Worm (Caenorhabditis elegans) whole organism, L2 larva: ENCODE data around the gene pssy-2.

Source experiments
- C34F6.9 ChIP-seq: fragments of 150-350 bp; optimal IDR thresholded peaks from 2 replicates; lab custom pipeline; 2014; ENCODE audit warnings: missing biosample characterization, missing genetic modification characterization
- F13H6.1 ChIP-seq: sonication (generic microtip); optimal IDR thresholded peaks from 2 replicates; lab custom pipeline; 2016; ENCODE audit warnings: missing genetic modification characterization, missing compliant biosample characterization
- R02D3.7 ChIP-seq: fragments of 150-350 bp; optimal IDR thresholded peaks from 2 replicates; lab custom pipeline; 2014; ENCODE audit warnings: missing biosample characterization, missing genetic modification characterization
- Y55F3AM.14 ChIP-seq: fragments of 200-800 bp; sonication (Bioruptor generic); optimal IDR thresholded peaks from 2 replicates; lab custom pipeline; 2018; ENCODE audit warnings: mild to moderate bottlenecking, missing genetic modification characterization, missing compliant biosample characterization
- ZK546.5 ChIP-seq: sonication (generic microtip); optimal IDR thresholded peaks from 2 replicates; lab custom pipeline; 2017; ENCODE audit warnings: missing biosample characterization, missing genetic modification characterization
- alr-1 ChIP-seq: fragments of 150-350 bp; optimal IDR thresholded peaks from 2 replicates; lab custom pipeline; 2014; ENCODE audit warnings: missing biosample characterization, missing genetic modification characterization
- aly-2 ChIP-seq: fragments of 150-350 bp; optimal IDR thresholded peaks from 2 replicates; lab custom pipeline; 2014; ENCODE audit warnings: missing biosample characterization, missing genetic modification characterization
- ama-1 ChIP-seq: fragments of 150-350 bp; optimal IDR thresholded peaks from 2 replicates; lab custom pipeline; 2018; ENCODE audit warnings: inconsistent platforms
- blmp-1 ChIP-seq: sonication (generic microtip); optimal IDR thresholded peaks from 2 replicates; lab custom pipeline; 2017; ENCODE audit warnings: missing genetic modification characterization, mild to moderate bottlenecking, missing compliant biosample characterization, antibody characterized with exemption, moderate library complexity; ENCODE audit not compliant: insufficient read depth
- ceh-16 ChIP-seq: fragments of 150-350 bp; optimal IDR thresholded peaks from 2 replicates; lab custom pipeline; 2014; ENCODE audit warnings: missing biosample characterization, missing genetic modification characterization
- ceh-82 ChIP-seq: fragments of 150-350 bp; optimal IDR thresholded peaks from 2 replicates; lab custom pipeline; 2014; ENCODE audit warnings: missing biosample characterization, missing genetic modification characterization
- crh-2 ChIP-seq: sonication (generic microtip); optimal IDR thresholded peaks from 2 replicates; lab custom pipeline; 2017; ENCODE audit warnings: missing biosample characterization, missing genetic modification characterization
- dmd-4 ChIP-seq: sonication (generic microtip); optimal IDR thresholded peaks from 2 replicates; lab custom pipeline; 2017; ENCODE audit warnings: missing biosample characterization, missing genetic modification characterization
- egl-27 ChIP-seq: sonication (generic microtip); optimal IDR thresholded peaks from 3 replicates; lab custom pipeline; 2017; ENCODE audit warnings: missing biosample characterization, missing genetic modification reagents, missing genetic modification characterization
- elt-1 ChIP-seq: fragments of 150-350 bp; optimal IDR thresholded peaks from 2 replicates; lab custom pipeline; 2014; ENCODE audit warnings: missing biosample characterization, missing genetic modification characterization
- elt-3 ChIP-seq: sonication (generic microtip); optimal IDR thresholded peaks from 2 replicates; lab custom pipeline; 2017; ENCODE audit warnings: missing biosample characterization, missing genetic modification characterization
- fos-1 ChIP-seq: fragments of 150-350 bp; optimal IDR thresholded peaks from 2 replicates; lab custom pipeline; 2014; ENCODE audit warnings: missing biosample characterization, missing genetic modification characterization
- gmeb-1 ChIP-seq: fragments of 150-350 bp; optimal IDR thresholded peaks from 2 replicates; lab custom pipeline; 2014; ENCODE audit warnings: missing biosample characterization, missing genetic modification characterization
- lin-11 ChIP-seq: fragments of 150-350 bp; sonication (generic microtip); optimal IDR thresholded peaks from 2 replicates; lab custom pipeline; 2014; ENCODE audit warnings: missing biosample characterization, missing genetic modification characterization, inconsistent platforms, mixed read lengths
- lin-13 ChIP-seq: fragments of 150-350 bp; optimal IDR thresholded peaks from 2 replicates; lab custom pipeline; 2014; ENCODE audit warnings: missing biosample characterization, missing genetic modification reagents, missing genetic modification characterization
- lin-39 ChIP-seq: fragments of 150-350 bp; optimal IDR thresholded peaks from 2 replicates; lab custom pipeline; 2014; ENCODE audit warnings: missing biosample characterization, missing genetic modification reagents, missing genetic modification characterization
- lsy-2 ChIP-seq, 2 experiments: fragments of 150-350 bp in 1 of 2; sonication (generic microtip) in 1 of 2; optimal IDR thresholded peaks; 2 replicates each; lab custom pipeline; 2014 to 2017; ENCODE audit warnings: missing biosample characterization in 2 of 2, missing genetic modification characterization in 2 of 2
- mab-5 ChIP-seq: fragments of 150-350 bp; optimal IDR thresholded peaks from 2 replicates; lab custom pipeline; 2014; ENCODE audit warnings: missing biosample characterization, missing genetic modification characterization
- mbf-1 ChIP-seq: sonication (generic microtip); optimal IDR thresholded peaks from 2 replicates; lab custom pipeline; 2017; ENCODE audit warnings: missing biosample characterization, missing genetic modification characterization
- mdl-1 ChIP-seq, 2 experiments: fragments of 150-350 bp in 1 of 2; sonication (generic microtip) in 1 of 2; optimal IDR thresholded peaks; 2 replicates each; lab custom pipeline; 2017; ENCODE audit warnings: missing biosample characterization in 2 of 2, missing genetic modification characterization in 2 of 2
- nhr-10 ChIP-seq: sonication (generic microtip); optimal IDR thresholded peaks from 2 replicates; lab custom pipeline; 2017; ENCODE audit warnings: missing biosample characterization, missing genetic modification characterization
- nhr-11 ChIP-seq: fragments of 150-350 bp; optimal IDR thresholded peaks from 2 replicates; lab custom pipeline; 2014; ENCODE audit warnings: missing biosample characterization, missing genetic modification characterization
- nhr-12 ChIP-seq: fragments of 150-350 bp; optimal IDR thresholded peaks from 2 replicates; lab custom pipeline; 2014; ENCODE audit warnings: missing biosample characterization, missing genetic modification characterization
- nhr-129 ChIP-seq: fragments of 150-350 bp; optimal IDR thresholded peaks from 2 replicates; lab custom pipeline; 2014; ENCODE audit warnings: missing biosample characterization, missing genetic modification characterization
- nhr-21 ChIP-seq: fragments of 150-350 bp; optimal IDR thresholded peaks from 2 replicates; lab custom pipeline; 2014; ENCODE audit warnings: missing biosample characterization, missing genetic modification characterization
- nhr-23 ChIP-seq: fragments of 150-350 bp; optimal IDR thresholded peaks from 2 replicates; lab custom pipeline; 2014; ENCODE audit warnings: missing biosample characterization, missing genetic modification reagents, missing genetic modification characterization
- nhr-237 ChIP-seq: fragments of 150-350 bp; optimal IDR thresholded peaks from 2 replicates; lab custom pipeline; 2014; ENCODE audit warnings: missing biosample characterization, missing genetic modification characterization
- nhr-25 ChIP-seq: fragments of 150-350 bp; sonication (generic microtip); optimal IDR thresholded peaks from 3 replicates; lab custom pipeline; 2014; ENCODE audit warnings: missing biosample characterization, missing genetic modification characterization
- nhr-6 ChIP-seq: fragments of 150-350 bp; optimal IDR thresholded peaks from 2 replicates; lab custom pipeline; 2014; ENCODE audit warnings: missing biosample characterization, missing genetic modification characterization
- nhr-77 ChIP-seq: fragments of 150-350 bp; optimal IDR thresholded peaks from 2 replicates; lab custom pipeline; 2014; ENCODE audit warnings: missing biosample characterization, missing genetic modification characterization
- peb-1 ChIP-seq: fragments of 150-350 bp; optimal IDR thresholded peaks from 2 replicates; lab custom pipeline; 2014; ENCODE audit warnings: missing biosample characterization, missing genetic modification characterization
- sem-4 ChIP-seq: fragments of 150-350 bp; optimal IDR thresholded peaks from 2 replicates; lab custom pipeline; 2014; ENCODE audit warnings: missing biosample characterization, missing genetic modification reagents, missing genetic modification characterization
- skn-1 ChIP-seq: sonication (generic microtip); optimal IDR thresholded peaks from 2 replicates; lab custom pipeline; 2017; ENCODE audit warnings: missing biosample characterization, missing genetic modification characterization
- sma-3 ChIP-seq: sonication (generic microtip); optimal IDR thresholded peaks from 2 replicates; lab custom pipeline; 2016; ENCODE audit warnings: missing genetic modification reagents, missing genetic modification characterization, missing compliant biosample characterization
- sma-9 ChIP-seq, 2 experiments: fragments of 150-350 bp in 1 of 2; sonication (generic microtip) in 1 of 2; optimal IDR thresholded peaks; 2 replicates each; lab custom pipeline; 2014 to 2016; ENCODE audit warnings: missing genetic modification characterization in 2 of 2, mild to moderate bottlenecking in 1 of 2, missing biosample characterization in 1 of 2, missing compliant biosample characterization in 1 of 2, missing genetic modification reagents in 1 of 2, moderate library complexity in 1 of 2
- snpc-4 ChIP-seq: fragments of 150-350 bp; optimal IDR thresholded peaks from 2 replicates; lab custom pipeline; 2014; ENCODE audit warnings: missing biosample characterization, missing genetic modification characterization
- unc-39 ChIP-seq: fragments of 150-350 bp; optimal IDR thresholded peaks from 2 replicates; lab custom pipeline; 2014; ENCODE audit warnings: missing biosample characterization, missing genetic modification characterization
- unc-55 ChIP-seq: fragments of 150-350 bp; sonication (generic microtip); optimal IDR thresholded peaks from 3 replicates; lab custom pipeline; 2014; ENCODE audit warnings: missing biosample characterization, missing genetic modification reagents, missing genetic modification characterization
- unc-62 ChIP-seq: fragments of 150-350 bp; optimal IDR thresholded peaks from 2 replicates; lab custom pipeline; 2014; ENCODE audit warnings: missing biosample characterization, missing genetic modification reagents, missing genetic modification characterization
- zag-1 ChIP-seq: fragments of 150-350 bp; optimal IDR thresholded peaks from 2 replicates; lab custom pipeline; 2014; ENCODE audit warnings: missing biosample characterization, missing genetic modification characterization
- ztf-1 ChIP-seq: fragments of 200-800 bp; sonication (Bioruptor generic); conservative IDR thresholded peaks from 2 replicates; pipeline ENCODE4 v1.3.6; 2022; ENCODE audit warnings: missing genetic modification characterization, missing compliant biosample characterization
- ztf-11 ChIP-seq: sonication (generic microtip); optimal IDR thresholded peaks from 2 replicates; lab custom pipeline; 2017; ENCODE audit warnings: missing biosample characterization, missing genetic modification characterization
- ztf-4 ChIP-seq: fragments of 150-350 bp; optimal IDR thresholded peaks from 2 replicates; lab custom pipeline; 2014; ENCODE audit warnings: missing biosample characterization, missing genetic modification characterization

pssy-2 gene

ce11 chrIII:13464493-13465362, 6.9 kb upstream of the pssy-2 start, which contains the start of gene kel-3 (continued):
- no peak for TF ChIP-seq R02D3.7 (tag; lab: Kevin White, UChicago)

- peak; percentile 73 for TF ChIP-seq lin-11 (tag; lab: Kevin White, UChicago)
- peak; percentile 22 for TF ChIP-seq ceh-16 (tag; lab: Kevin White, UChicago)
- peak; percentile 94 for TF ChIP-seq gmeb-1 (tag; lab: Kevin White, UChicago)
- peak; percentile 87 for TF ChIP-seq ztf-4 (tag; lab: Kevin White, UChicago)
- TF ChIP-seq lin-39 (tag; lab: Kevin White, UChicago): no peak
- TF ChIP-seq nhr-10 (tag; lab: Kevin White, UChicago): peak; percentile 65
- TF ChIP-seq ztf-1: no peak
- TF ChIP-seq mdl-1 (tag; optimal IDR thresholded peaks at IDR 0.05; lab: Kevin White, UChicago): peak in 1 of 2 experiments; percentile 32
- no peak for TF ChIP-seq peb-1 (tag; lab: Kevin White, UChicago)
- TF ChIP-seq nhr-23 (tag; lab: Kevin White, UChicago): no peak
- peak; percentile 94 for TF ChIP-seq nhr-25 (tag; lab: Kevin White, UChicago)
- peak; percentile 22 for TF ChIP-seq aly-2
- no peak for TF ChIP-seq nhr-237 (tag; lab: Kevin White, UChicago)
- TF ChIP-seq sma-3 (GFP tag; lab: Kevin White, UChicago): peak; percentile 87
- no peak for TF ChIP-seq nhr-77
- TF ChIP-seq dmd-4 (tag; lab: Kevin White, UChicago): no peak
- TF ChIP-seq skn-1 (tag; lab: Kevin White, UChicago): no peak
- TF ChIP-seq fos-1 (tag; lab: Kevin White, UChicago): peak; percentile 74
- peak; percentile 83 for TF ChIP-seq nhr-129 (tag; lab: Kevin White, UChicago)
- TF ChIP-seq nhr-21 (tag; lab: Kevin White, UChicago): peak; percentile 93
- no peak for TF ChIP-seq elt-1 (tag; lab: Kevin White, UChicago)
- peak; percentile 42 for TF ChIP-seq ceh-82 (tag; lab: Kevin White, UChicago)
- peak; percentile 93 for TF ChIP-seq sma-9 (GFP tag; optimal IDR thresholded peaks at IDR 0.05; lab: Kevin White, UChicago)
- no peak for TF ChIP-seq sma-9 (tag; optimal IDR thresholded peaks at IDR 0.05; lab: Kevin White, UChicago)
- TF ChIP-seq mbf-1: no peak
- TF ChIP-seq nhr-6 (tag; lab: Kevin White, UChicago): peak; percentile 90
- no peak for TF ChIP-seq nhr-11 (tag; lab: Kevin White, UChicago)
- peak; percentile 49 for TF ChIP-seq blmp-1 (tag; lab: Kevin White, UChicago)
- TF ChIP-seq Y55F3AM.14: no peak
- TF ChIP-seq unc-55 (GFP tag; lab: Kevin White, UChicago): peak; percentile 98
- peak; percentile 83 for TF ChIP-seq ZK546.5 (tag; lab: Kevin White, UChicago)
- no peak for TF ChIP-seq elt-3 (tag; lab: Kevin White, UChicago)
- TF ChIP-seq sem-4 (tag; lab: Kevin White, UChicago): peak; percentile 74
- no peak for TF ChIP-seq alr-1 (tag; lab: Kevin White, UChicago)
- no peak for TF ChIP-seq ztf-11
- TF ChIP-seq lsy-2 (tag; optimal IDR thresholded peaks at IDR 0.05; lab: Kevin White, UChicago): peak; percentile 94 to 97
- peak; percentile 81 for TF ChIP-seq ama-1 (lab: Kevin White, UChicago)
- no peak for TF ChIP-seq unc-39
- TF ChIP-seq nhr-12 (tag; lab: Kevin White, UChicago): no peak
- peak; percentile 99 for TF ChIP-seq C34F6.9
- peak; percentile 89 for TF ChIP-seq mab-5
- peak; percentile 88 for TF ChIP-seq lin-13 (GFP tag; lab: Kevin White, UChicago)
- peak; percentile 98 for TF ChIP-seq crh-2 (tag; lab: Kevin White, UChicago)
- no peak for TF ChIP-seq zag-1 (tag; lab: Kevin White, UChicago)
- TF ChIP-seq egl-27 (tag; lab: Kevin White, UChicago): peak; percentile 86
- peak; percentile 20 for TF ChIP-seq snpc-4 (tag; lab: Kevin White, UChicago)
- peak; percentile 88 for TF ChIP-seq F13H6.1
- peak; percentile 60 for TF ChIP-seq R02D3.7 (tag; lab: Kevin White, UChicago)
- TF ChIP-seq unc-62: no peak
These were observed 5.5 kb upstream of the pssy-2 start, which contains the start of gene cdk-5 for ce11 chrIII:13465918-13466592. Gene cdk-5, minus strand, starts transcription at chrIII:13466342.
